Worm (Caenorhabditis elegans) whole organism, early embryonic: ENCODE data around the gene irld-55.
A peak's percentile ranks its signal among the peaks of the same experiment; 100 is the strongest.

ENCODE experiments used
- B0310.2 ChIP-seq: sonication (generic microtip); optimal IDR thresholded peaks from 2 replicates; lab custom pipeline; 2016; ENCODE audit warnings: mild to moderate bottlenecking, missing genetic modification characterization, missing compliant biosample characterization
- F13C5.2 ChIP-seq: sonication (generic microtip); optimal IDR thresholded peaks from 2 replicates; lab custom pipeline; 2017; ENCODE audit warnings: mild to moderate bottlenecking, missing genetic modification characterization, inconsistent platforms, missing compliant biosample characterization
- ama-1 ChIP-seq: fragments of 150-350 bp; optimal IDR thresholded peaks from 2 replicates; lab custom pipeline; 2014
- ceh-13 ChIP-seq: fragments of 200-800 bp; sonication (Bioruptor generic); optimal IDR thresholded peaks from 2 replicates; lab custom pipeline; 2018; ENCODE audit warnings: mild to moderate bottlenecking, missing genetic modification characterization, missing compliant biosample characterization
- ceh-36 ChIP-seq: sonication (generic microtip); optimal IDR thresholded peaks from 2 replicates; lab custom pipeline; 2016; ENCODE audit warnings: missing genetic modification characterization, inconsistent platforms, missing compliant biosample characterization
- ets-7 ChIP-seq: sonication (generic microtip); optimal IDR thresholded peaks from 2 replicates; lab custom pipeline; 2016; ENCODE audit warnings: missing genotype, missing genetic modification characterization, missing compliant biosample characterization
- flt-1 ChIP-seq: fragments of 200-800 bp; sonication (Bioruptor generic); IDR thresholded peaks from 2 replicates; pipeline ENCODE4 v1.3.6; 2022; ENCODE audit warnings: missing genetic modification characterization, missing compliant biosample characterization
- hmbx-1 ChIP-seq: sonication (generic microtip); optimal IDR thresholded peaks from 2 replicates; lab custom pipeline; 2016; ENCODE audit warnings: mild to moderate bottlenecking, missing genetic modification characterization, missing compliant biosample characterization
- hmg-4 ChIP-seq: fragments of 200-800 bp; sonication (Bioruptor generic); optimal IDR thresholded peaks from 2 replicates; lab custom pipeline; 2018; ENCODE audit warnings: mild to moderate bottlenecking, missing genetic modification characterization, missing compliant biosample characterization
- sea-1 ChIP-seq: fragments of 200-800 bp; sonication (Bioruptor generic); conservative IDR thresholded peaks from 2 replicates; pipeline ENCODE4 v1.3.6; 2022; ENCODE audit warnings: missing genetic modification characterization, missing compliant biosample characterization
- tbx-37 ChIP-seq: fragments of 200-800 bp; sonication (Bioruptor generic); conservative IDR thresholded peaks from 2 replicates; pipeline ENCODE4 v1.3.6; 2022; ENCODE audit warnings: missing genetic modification reagents, missing genetic modification characterization, missing compliant biosample characterization
- tra-4 ChIP-seq: sonication (generic microtip); optimal IDR thresholded peaks from 2 replicates; lab custom pipeline; 2017; ENCODE audit warnings: missing genetic modification characterization, missing compliant biosample characterization

DNA sequence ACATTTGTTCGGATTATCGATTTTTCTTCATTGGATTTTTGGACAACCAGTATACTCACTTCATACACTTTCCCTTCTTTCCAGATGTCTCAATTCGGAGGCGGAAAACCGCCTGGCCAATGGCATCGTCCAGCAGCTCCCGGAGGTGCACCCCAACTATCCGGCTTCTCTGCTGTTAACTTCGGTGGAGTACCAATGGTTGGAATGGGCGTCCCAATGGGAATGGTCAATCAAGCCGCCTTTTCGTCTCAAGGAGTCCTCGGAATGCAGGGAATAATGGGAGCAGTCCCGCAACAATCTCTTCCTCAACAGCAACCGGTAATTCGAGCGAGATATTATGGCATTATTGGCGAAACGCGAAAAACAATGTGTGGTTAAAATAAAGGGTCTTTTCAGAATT, 51.5 kb downstream of the irld-55 start, which contains the start of gene ccar-1:
- TF ChIP-seq ets-7 (tag; lab: Kevin White, UChicago) (no peak), sea-1 (GFP tag; lab: Robert Waterston, UW) (0 out of 2 replicates have a peak, but pooled peaks have one; percentile 63), tra-4 (tag; lab: Kevin White, UChicago) (no peak), tbx-37 (GFP tag; lab: Robert Waterston, UW) (no peak), ceh-36 (tag; lab: Kevin White, UChicago) (no peak), ama-1 (lab: Kevin White, UChicago) (no peak), flt-1 (GFP tag; lab: Robert Waterston, UW) (no peak), F13C5.2 (tag; lab: Kevin White, UChicago) (no peak), B0310.2 (tag; lab: Kevin White, UChicago) (no peak), hmbx-1 (tag; lab: Kevin White, UChicago) (no peak), hmg-4 (peak; percentile 32), ceh-13 (GFP tag; lab: Kevin White, UChicago) (no peak)
